Fruit fly (Drosophila melanogaster) whole organism, embryonic: ENCODE measurements around the gene CG5850.

Source experiments
- B-H2 ChIP-seq: fragments of 200-800 bp; sonication (Bioruptor generic); optimal IDR thresholded peaks from 2 replicates; lab custom pipeline; 2018; ENCODE audit warnings: missing biosample characterization, mild to moderate bottlenecking, missing genetic modification characterization
- Bgb ChIP-seq: fragments of 200-800 bp; sonication (Bioruptor generic); IDR thresholded peaks from 2 replicates; pipeline ENCODE4 v1.3.6; 2022; ENCODE audit warnings: missing biosample characterization, missing genetic modification characterization; ENCODE audit not compliant: partially characterized antibody
- CG10147 ChIP-seq: fragments of 200-800 bp; sonication (Bioruptor generic); optimal IDR thresholded peaks from 2 replicates; lab custom pipeline; 2019; ENCODE audit warnings: missing biosample characterization, mild to moderate bottlenecking, missing genetic modification characterization, moderate library complexity
- CG10267 ChIP-seq: fragments of 200-800 bp; sonication (Bioruptor generic); optimal IDR thresholded peaks from 2 replicates; lab custom pipeline; 2018; ENCODE audit warnings: missing biosample characterization, mild to moderate bottlenecking, missing genetic modification characterization, moderate library complexity
- CG10321 ChIP-seq: fragments of 200-800 bp; sonication (Bioruptor generic); IDR thresholded peaks from 2 replicates; pipeline ENCODE4 v1.3.6; 2022; ENCODE audit warnings: missing biosample characterization, missing genetic modification characterization
- CG10543 ChIP-seq: fragments of 200-800 bp; sonication (Bioruptor generic); optimal IDR thresholded peaks from 3 replicates; lab custom pipeline; 2017; ENCODE audit warnings: missing biosample characterization, mild to moderate bottlenecking, missing genetic modification characterization, moderate library complexity
- CG11560 ChIP-seq: fragments of 200-800 bp; sonication (Bioruptor generic); IDR thresholded peaks from 3 replicates; pipeline ENCODE4 v1.3.6; 2022; ENCODE audit warnings: missing biosample characterization, missing genetic modification characterization
- CG14710 ChIP-seq: fragments of 200-800 bp; sonication (Bioruptor generic); optimal IDR thresholded peaks from 3 replicates; lab custom pipeline; 2019; ENCODE audit warnings: missing biosample characterization, mild to moderate bottlenecking, missing genetic modification characterization, moderate library complexity
- CG15269 ChIP-seq: fragments of 200-800 bp; sonication (Bioruptor generic); optimal IDR thresholded peaks from 2 replicates; lab custom pipeline; 2018; ENCODE audit warnings: missing biosample characterization, mild to moderate bottlenecking, missing genetic modification characterization, moderate library complexity
- CG16815 ChIP-seq: fragments of 200-800 bp; sonication (Bioruptor generic); optimal IDR thresholded peaks from 3 replicates; lab custom pipeline; 2017; ENCODE audit warnings: missing biosample characterization, mild to moderate bottlenecking, missing genetic modification characterization
- CG16863 ChIP-seq: fragments of 200-800 bp; sonication (Bioruptor generic); optimal IDR thresholded peaks from 3 replicates; lab custom pipeline; 2016; ENCODE audit warnings: missing biosample characterization, missing genetic modification characterization
- CG17361 ChIP-seq: fragments of 200-800 bp; sonication (Bioruptor generic); IDR thresholded peaks from 3 replicates; pipeline ENCODE4 v1.3.6; 2022; ENCODE audit warnings: missing biosample characterization, missing genetic modification characterization
- CG2712 ChIP-seq: fragments of 200-800 bp; optimal IDR thresholded peaks from 3 replicates; lab custom pipeline; 2019; ENCODE audit warnings: missing biosample characterization, mild to moderate bottlenecking, missing genetic modification characterization, moderate library complexity
- CG32767 ChIP-seq: fragments of 200-800 bp; sonication (Bioruptor generic); IDR thresholded peaks from 2 replicates; pipeline ENCODE4 v1.3.6; 2022; ENCODE audit warnings: missing biosample characterization, missing genetic modification characterization
- CG34376 ChIP-seq: fragments of 200-800 bp; sonication (Bioruptor generic); optimal IDR thresholded peaks from 2 replicates; lab custom pipeline; 2018; ENCODE audit warnings: missing biosample characterization, mild to moderate bottlenecking, missing genetic modification characterization
- CG4424 ChIP-seq: fragments of 200-800 bp; sonication (Bioruptor generic); optimal IDR thresholded peaks from 3 replicates; lab custom pipeline; 2016; ENCODE audit warnings: missing biosample characterization, missing genetic modification characterization
- CG4617 ChIP-seq: fragments of 200-800 bp; sonication (Bioruptor generic); optimal IDR thresholded peaks from 3 replicates; lab custom pipeline; 2016; ENCODE audit warnings: missing biosample characterization, missing genetic modification characterization, borderline replicate concordance
- CG4707 ChIP-seq: fragments of 200-800 bp; sonication (Bioruptor generic); optimal IDR thresholded peaks from 2 replicates; lab custom pipeline; 2018; ENCODE audit warnings: missing biosample characterization, mild to moderate bottlenecking, missing genetic modification characterization, moderate library complexity
- CG6689 ChIP-seq: fragments of 200-800 bp; sonication (Bioruptor generic); IDR thresholded peaks from 2 replicates; pipeline ENCODE4 v1.3.6; 2022; ENCODE audit warnings: missing biosample characterization, missing genetic modification characterization
- CG6765 ChIP-seq: fragments of 200-800 bp; sonication (Bioruptor generic); optimal IDR thresholded peaks from 3 replicates; lab custom pipeline; 2017; ENCODE audit warnings: missing biosample characterization, mild to moderate bottlenecking, missing genetic modification characterization
- CG9215 ChIP-seq: fragments of 200-800 bp; sonication (Bioruptor generic); IDR thresholded peaks from 2 replicates; pipeline ENCODE4 v1.3.6; 2022; ENCODE audit warnings: missing biosample characterization, missing genetic modification characterization
- CG9876 ChIP-seq: fragments of 200-800 bp; sonication (Bioruptor generic); optimal IDR thresholded peaks from 2 replicates; lab custom pipeline; 2016; ENCODE audit warnings: missing biosample characterization, missing genetic modification characterization
- CoRest ChIP-seq: fragments of 200-800 bp; sonication (Bioruptor generic); optimal IDR thresholded peaks from 3 replicates; lab custom pipeline; 2018; ENCODE audit warnings: missing biosample characterization, mild to moderate bottlenecking, missing genetic modification characterization, moderate library complexity
- Dad ChIP-seq: fragments of 200-800 bp; sonication (Bioruptor generic); optimal IDR thresholded peaks from 3 replicates; lab custom pipeline; 2016; ENCODE audit warnings: missing biosample characterization, missing genetic modification characterization
- Dref ChIP-seq: fragments of 200-800 bp; sonication (Bioruptor generic); IDR thresholded peaks from 2 replicates; pipeline ENCODE4 v1.3.6; 2022; ENCODE audit warnings: missing biosample characterization, missing genetic modification characterization
- Eip74EF ChIP-seq, 2 experiments: fragments of 200-800 bp in 1 of 2; fragments of >200 bp in 1 of 2; sonication (Bioruptor generic) in 1 of 2; optimal IDR thresholded peaks; 2 replicates each; lab custom pipeline; 2017 to 2019; ENCODE audit warnings: missing biosample characterization in 2 of 2, missing genetic modification characterization in 2 of 2, mild to moderate bottlenecking in 1 of 2, moderate library complexity in 1 of 2
- Ets65A ChIP-seq: fragments of 200-800 bp; sonication (Bioruptor generic); peaks from one replicate; lab custom pipeline; 2016; ENCODE audit warnings: missing biosample characterization, missing genetic modification characterization
- Myb ChIP-seq: fragments of 200-800 bp; sonication (Bioruptor generic); optimal IDR thresholded peaks from 2 replicates; lab custom pipeline; 2016; ENCODE audit warnings: missing biosample characterization, missing genetic modification characterization
- Rx ChIP-seq: fragments of 200-800 bp; sonication (Bioruptor generic); IDR thresholded peaks from 2 replicates; pipeline ENCODE4 v1.3.6; 2022; ENCODE audit warnings: missing biosample characterization, missing genetic modification characterization
- Scr ChIP-seq: fragments of 200-800 bp; sonication (Bioruptor generic); IDR thresholded peaks from 2 replicates; pipeline ENCODE4 v1.3.6; 2022; ENCODE audit warnings: missing biosample characterization, missing genetic modification characterization; ENCODE audit not compliant: partially characterized antibody
- Usf ChIP-seq: fragments of 200-800 bp; sonication (Bioruptor generic); optimal IDR thresholded peaks from 2 replicates; lab custom pipeline; 2017; ENCODE audit warnings: missing genotype, missing biosample characterization, missing genetic modification characterization
- Xbp1 ChIP-seq: fragments of 200-800 bp; sonication (Bioruptor generic); optimal IDR thresholded peaks from 3 replicates; lab custom pipeline; 2016; ENCODE audit warnings: missing biosample characterization, mild to moderate bottlenecking, missing genetic modification characterization
- az2 ChIP-seq: fragments of 200-800 bp; sonication (Bioruptor generic); optimal IDR thresholded peaks from 3 replicates; lab custom pipeline; 2016; ENCODE audit warnings: missing biosample characterization, missing genetic modification characterization
- bab2 ChIP-seq: fragments of 200-800 bp; sonication (Bioruptor generic); optimal IDR thresholded peaks from 2 replicates; lab custom pipeline; 2016; ENCODE audit warnings: missing biosample characterization, missing genetic modification characterization
- chm ChIP-seq: fragments of 200-800 bp; sonication (Bioruptor generic); IDR thresholded peaks from 2 replicates; pipeline ENCODE4 v1.3.6; 2022; ENCODE audit warnings: missing biosample characterization, missing genetic modification characterization
- ci ChIP-seq: fragments of 200-800 bp; sonication (Bioruptor generic); IDR thresholded peaks from 3 replicates; pipeline ENCODE4 v1.3.6; 2022; ENCODE audit warnings: missing biosample characterization, missing genetic modification characterization
- da ChIP-seq: fragments of 200-800 bp; sonication (Bioruptor generic); optimal IDR thresholded peaks from 2 replicates; lab custom pipeline; 2016; ENCODE audit warnings: missing biosample characterization, missing genetic modification characterization
- dmrt11E ChIP-seq: fragments of 200-800 bp; sonication (Bioruptor generic); optimal IDR thresholded peaks from 3 replicates; lab custom pipeline; 2018; ENCODE audit warnings: missing biosample characterization, mild to moderate bottlenecking, missing genetic modification characterization, moderate library complexity
- en ChIP-seq: fragments of 200-800 bp; sonication (Bioruptor generic); optimal IDR thresholded peaks from 2 replicates; lab custom pipeline; 2016; ENCODE audit warnings: missing biosample characterization, missing genetic modification characterization
- esg ChIP-seq: fragments of 200-800 bp; sonication (Bioruptor generic); conservative IDR thresholded peaks from 2 replicates; pipeline ENCODE4 v1.3.6; 2022; ENCODE audit warnings: missing biosample characterization, missing genetic modification characterization
- fd102C ChIP-seq: fragments of 200-800 bp; sonication (Bioruptor generic); optimal IDR thresholded peaks from 2 replicates; lab custom pipeline; 2018; ENCODE audit warnings: missing biosample characterization, mild to moderate bottlenecking, missing genetic modification characterization, moderate library complexity
- fu2 ChIP-seq: fragments of 200-800 bp; sonication (Bioruptor generic); optimal IDR thresholded peaks from 2 replicates; lab custom pipeline; 2016; ENCODE audit warnings: missing biosample characterization, missing genetic modification characterization
- gt ChIP-seq: fragments of 200-800 bp; sonication (Bioruptor generic); IDR thresholded peaks from 2 replicates; pipeline ENCODE4 v1.3.6; 2022; ENCODE audit warnings: missing biosample characterization, missing genetic modification characterization
- nerfin-1 ChIP-seq: fragments of 200-800 bp; sonication (Bioruptor generic); optimal IDR thresholded peaks from 3 replicates; lab custom pipeline; 2019; ENCODE audit warnings: missing biosample characterization, mild to moderate bottlenecking, missing genetic modification characterization, moderate library complexity
- onecut ChIP-seq: fragments of 200-800 bp; sonication (Bioruptor generic); IDR thresholded peaks from 2 replicates; pipeline ENCODE4 v1.3.6; 2022; ENCODE audit warnings: missing biosample characterization, missing genetic modification characterization
- pzg ChIP-seq: fragments of 200-800 bp; sonication (Bioruptor generic); optimal IDR thresholded peaks from 3 replicates; lab custom pipeline; 2018; ENCODE audit warnings: missing biosample characterization, mild to moderate bottlenecking, missing genetic modification characterization, moderate library complexity
- sc ChIP-seq, 3 experiments: fragments of >200 bp in 2 of 3; fragments of 200-800 bp in 1 of 3; sonication (Bioruptor generic) in 1 of 3; optimal IDR thresholded peaks; 2 replicates in 2 of 3; 3 replicates in 1 of 3; lab custom pipeline; 2017; ENCODE audit warnings: mild to moderate bottlenecking in 1 of 3, missing biosample characterization in 1 of 3, missing genetic modification characterization in 1 of 3, missing genetic modification reagents in 1 of 3
- slou ChIP-seq: fragments of 200-800 bp; sonication (Bioruptor generic); optimal IDR thresholded peaks from 3 replicates; lab custom pipeline; 2016; ENCODE audit warnings: missing biosample characterization, missing genetic modification characterization
- sug ChIP-seq: fragments of 200-800 bp; optimal IDR thresholded peaks from 2 replicates; lab custom pipeline; 2019; ENCODE audit warnings: missing biosample characterization, mild to moderate bottlenecking, missing genetic modification characterization, moderate library complexity
- vvl ChIP-seq: fragments of 200-800 bp; sonication (Bioruptor generic); IDR thresholded peaks from 2 replicates; pipeline ENCODE4 v1.3.6; 2022; ENCODE audit warnings: missing biosample characterization, missing genetic modification characterization
- wek ChIP-seq: fragments of 200-800 bp; sonication (Bioruptor generic); optimal IDR thresholded peaks from 3 replicates; lab custom pipeline; 2018; ENCODE audit warnings: missing biosample characterization, mild to moderate bottlenecking, missing genetic modification characterization, moderate library complexity

CG5850 gene

dm6 chr2L:10009293-10009695 is 45.5 kb upstream of the CG5850 start, which contains the start of gene Trp1 (continued):
- TF ChIP-seq chm (GFP tag; lab: Robert Waterston, UW): no peak
- no peak for TF ChIP-seq Usf (GFP tag; lab: Kevin White, UChicago)
- no peak for TF ChIP-seq sc (optimal IDR thresholded peaks at IDR 0.05; lab: Kevin White, UChicago)
- no peak for TF ChIP-seq sc (GFP tag; optimal IDR thresholded peaks at IDR 0.05; lab: Kevin White, UChicago)
- no peak for TF ChIP-seq fd102C (GFP tag; lab: Kevin White, UChicago)
- no peak for TF ChIP-seq CG4424 (GFP tag; lab: Kevin White, UChicago)
- no peak for TF ChIP-seq Dad (GFP tag; lab: Kevin White, UChicago)
- no peak for TF ChIP-seq sug
- TF ChIP-seq CG2712 (tag; lab: Kevin White, UChicago): no peak
- no peak for TF ChIP-seq dmrt11E (tag; lab: Kevin White, UChicago)
- no peak for TF ChIP-seq CG6689 (GFP tag; lab: Robert Waterston, UW)
- TF ChIP-seq Rx (GFP tag; lab: Robert Waterston, UW): no peak
- TF ChIP-seq CG9215 (GFP tag; lab: Robert Waterston, UW): no peak
- TF ChIP-seq esg (GFP tag; lab: Robert Waterston, UW): no peak
- no peak for TF ChIP-seq CG9876
- no peak for TF ChIP-seq Myb
- no peak for TF ChIP-seq CG16863 (GFP tag; lab: Kevin White, UChicago)
- TF ChIP-seq nerfin-1 (tag; lab: Kevin White, UChicago): peak; percentile 55
- no peak for TF ChIP-seq en
- TF ChIP-seq CG14710 (tag; lab: Kevin White, UChicago): peak; percentile 42
- no peak for TF ChIP-seq ci (GFP tag; lab: Robert Waterston, UW)
- TF ChIP-seq onecut (GFP tag; lab: Robert Waterston, UW): peak; percentile 19; the same call in 1 of the 2 replicates
- peak; percentile 82 for TF ChIP-seq CG4617
- peak; percentile 98 for TF ChIP-seq Bgb (GFP tag; lab: Robert Waterston, UW)
- no peak for TF ChIP-seq wek (GFP tag; lab: Kevin White, UChicago)
- TF ChIP-seq CG34376 (GFP tag; lab: Kevin White, UChicago): no peak
- no peak for TF ChIP-seq CG10321 (GFP tag; lab: Robert Waterston, UW)
- no peak for TF ChIP-seq CG32767
- no peak for TF ChIP-seq da (GFP tag; lab: Kevin White, UChicago)
- 0 out of 2 replicates have a peak, but pooled peaks have one; percentile 21 for TF ChIP-seq vvl (GFP tag; lab: Robert Waterston, UW)
- no peak for TF ChIP-seq CG15269
- TF ChIP-seq slou (GFP tag; lab: Kevin White, UChicago): no peak
- TF ChIP-seq CG10147: no peak
- peak; percentile 94 for TF ChIP-seq Scr (GFP tag; lab: Robert Waterston, UW)
- no peak for TF ChIP-seq gt (GFP tag; lab: Robert Waterston, UW)
- peak; percentile 84 for TF ChIP-seq Ets65A
- peak; percentile 88 for TF ChIP-seq Dref (GFP tag; lab: Robert Waterston, UW)
- no peak for TF ChIP-seq CG6765 (GFP tag; lab: Kevin White, UChicago)
- no peak for TF ChIP-seq Eip74EF (GFP tag; optimal IDR thresholded peaks at IDR 0.05; lab: Kevin White, UChicago)
- TF ChIP-seq CG10543 (GFP tag; lab: Kevin White, UChicago): no peak
- TF ChIP-seq CG16815 (GFP tag; lab: Kevin White, UChicago): no peak
- TF ChIP-seq CG4707 (GFP tag; lab: Kevin White, UChicago): no peak
- peak; percentile 41 for TF ChIP-seq CG10267 (tag; lab: Kevin White, UChicago)
- no peak for TF ChIP-seq fu2 (GFP tag; lab: Kevin White, UChicago)
- no peak for TF ChIP-seq CG17361 (GFP tag; lab: Robert Waterston, UW)
- TF ChIP-seq B-H2 (GFP tag; lab: Kevin White, UChicago): no peak
- TF ChIP-seq pzg (GFP tag; lab: Kevin White, UChicago): peak; percentile 73
- TF ChIP-seq Xbp1 (GFP tag; lab: Kevin White, UChicago): no peak
- TF ChIP-seq CG11560 (tag; lab: Robert Waterston, UW): no peak
- TF ChIP-seq az2 (GFP tag; lab: Kevin White, UChicago): no peak
- TF ChIP-seq CoRest (tag; lab: Kevin White, UChicago): no peak
- no peak for TF ChIP-seq bab2 (GFP tag; lab: Kevin White, UChicago)
